Worm (Caenorhabditis elegans): Measurements from ENCODE around the gene C39D10.11.

C39D10.11 gene

ce11 chrX:7916076-7916475, 13.0 kb downstream of the C39D10.11 start:
- TF ChIP-seq ceh-8 (GFP tag; optimal IDR thresholded peaks at IDR 0.05) (no peak), nhr-71 (tag; optimal IDR thresholded peaks at IDR 0.05) (no peak), ces-1 (GFP tag; optimal IDR thresholded peaks at IDR 0.05) (no peak), fkh-8 (tag; optimal IDR thresholded peaks at IDR 0.05) (peak; percentile 56), blmp-1 (tag; optimal IDR thresholded peaks at IDR 0.05) (peak; percentile 78), egl-27 (tag; optimal IDR thresholded peaks at IDR 0.05) (no peak), hlh-4 (tag; optimal IDR thresholded peaks at IDR 0.05) (no peak), nhr-85 (tag) (no peak), nhr-77 (tag; optimal IDR thresholded peaks at IDR 0.05) (no peak), fos-1 (tag; optimal IDR thresholded peaks at IDR 0.05) (no peak)

DNA sequence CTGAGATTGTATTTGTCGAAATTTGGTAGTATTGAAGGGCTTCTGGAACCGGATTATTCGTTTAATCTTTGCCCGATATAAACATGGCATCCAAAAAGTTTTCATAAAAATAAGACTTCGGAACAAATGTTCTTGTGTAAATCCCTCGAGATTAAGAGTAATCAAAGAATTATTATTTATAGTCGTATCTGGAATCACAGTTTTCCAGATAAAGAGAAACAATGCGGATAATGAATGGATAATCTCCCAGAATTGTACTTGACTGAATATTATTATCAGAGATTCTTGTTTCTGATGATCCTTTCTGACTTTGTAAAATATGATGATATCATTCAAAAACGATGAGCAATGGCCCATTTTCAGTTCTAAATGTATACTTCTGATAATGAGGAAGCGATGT, 18.1 kb downstream of the C39D10.11 start:
- TF ChIP-seq zip-4 (GFP tag; optimal IDR thresholded peaks at IDR 0.05) (no peak), unc-30 (tag; optimal IDR thresholded peaks at IDR 0.05) (no peak), snu-23 (GFP tag; optimal IDR thresholded peaks at IDR 0.05) (no peak), aha-1 (tag; optimal IDR thresholded peaks at IDR 0.05) (no peak), nhr-71 (tag; optimal IDR thresholded peaks at IDR 0.05) (peak; percentile 16), swsn-7 (tag; optimal IDR thresholded peaks at IDR 0.05) (no peak), pax-3 (tag; optimal IDR thresholded peaks at IDR 0.05) (peak; percentile 23), nhr-77 (tag; optimal IDR thresholded peaks at IDR 0.05) (no peak), sox-4 (tag; optimal IDR thresholded peaks at IDR 0.05) (no peak), lin-14 (GFP tag; optimal IDR thresholded peaks at IDR 0.05) (no peak), ama-1 (optimal IDR thresholded peaks at IDR 0.05) (no peak), dsc-1 (tag; optimal IDR thresholded peaks at IDR 0.05) (peak; percentile 58), skn-1 (tag; optimal IDR thresholded peaks at IDR 0.05) (no peak), fkh-8 (tag; optimal IDR thresholded peaks at IDR 0.05) (peak; percentile 56), mef-2 (tag; optimal IDR thresholded peaks at IDR 0.05) (no peak), sup-37 (GFP tag; optimal IDR thresholded peaks at IDR 0.05) (no peak)

DNA sequence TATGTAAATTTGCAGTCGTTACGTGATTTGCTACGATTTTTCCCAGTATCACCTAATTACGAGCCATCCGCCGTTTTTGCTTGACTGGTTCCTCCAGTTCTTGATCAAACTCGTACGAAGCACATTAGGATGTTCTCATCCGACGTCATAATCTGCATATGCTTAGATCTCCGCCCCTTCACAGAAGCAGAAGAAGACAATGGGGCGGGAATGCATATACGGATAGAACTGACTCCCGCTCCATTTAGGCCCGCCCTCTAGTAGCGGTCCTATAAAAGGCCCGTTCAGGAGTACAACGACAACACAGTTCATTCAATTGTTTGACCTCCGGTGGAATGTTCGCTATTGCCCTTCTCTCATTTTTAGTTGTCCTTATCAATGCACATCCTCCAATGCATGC, 22.1 kb downstream of the C39D10.11 start, which contains the start of gene zig-4:
zig-4 (plus strand) TSS at position 301 of the 400 bp plus-strand sequence.
- TF ChIP-seq nhr-47 (tag; optimal IDR thresholded peaks at IDR 0.05) (peak; percentile 37), nhr-20 (tag; optimal IDR thresholded peaks at IDR 0.05) (no peak), sox-4 (tag; optimal IDR thresholded peaks at IDR 0.05) (peak; percentile 51), egl-27 (tag; optimal IDR thresholded peaks at IDR 0.05) (no peak), fkh-8 (tag; optimal IDR thresholded peaks at IDR 0.05) (peak; percentile 46)

ce11 chrX:7930450-7930849, 27.4 kb downstream of the C39D10.11 start, which contains the start of gene zig-3:
TSS of gene zig-3 (plus strand) at chrX:7930750.
- TF ChIP-seq nhr-237 (tag; optimal IDR thresholded peaks at IDR 0.05) (no peak), C16A3.4 (tag; optimal IDR thresholded peaks at IDR 0.05) (no peak), unc-86 (tag; optimal IDR thresholded peaks at IDR 0.05) (no peak), ztf-4 (tag; optimal IDR thresholded peaks at IDR 0.05) (no peak)

ce11 chrX:7932453-7932852, 29.4 kb downstream of the C39D10.11 start:
- no peak for TF ChIP-seq zag-1 (tag; optimal IDR thresholded peaks at IDR 0.05)
- no peak for TF ChIP-seq lin-14 (GFP tag; optimal IDR thresholded peaks at IDR 0.05)
- TF ChIP-seq mep-1 (tag; optimal IDR thresholded peaks at IDR 0.05): no peak
- TF ChIP-seq pag-3 (tag; optimal IDR thresholded peaks at IDR 0.05; ENCODE audit: borderline replicate concordance, insufficient read depth): no peak
- no peak for TF ChIP-seq hlh-4 (tag; optimal IDR thresholded peaks at IDR 0.05)
- TF ChIP-seq fkh-10 (GFP tag; optimal IDR thresholded peaks at IDR 0.05): no peak
- no peak for TF ChIP-seq ama-1 (optimal IDR thresholded peaks at IDR 0.05)
- no peak for TF ChIP-seq hlh-17 (GFP tag; optimal IDR thresholded peaks at IDR 0.05; ENCODE audit: borderline replicate concordance)
- no peak for TF ChIP-seq jun-1 (tag; optimal IDR thresholded peaks at IDR 0.05)
- TF ChIP-seq zip-4 (GFP tag; optimal IDR thresholded peaks at IDR 0.05): no peak
- no peak for TF ChIP-seq ces-1 (GFP tag; optimal IDR thresholded peaks at IDR 0.05)
- no peak for TF ChIP-seq dsc-1 (tag; optimal IDR thresholded peaks at IDR 0.05)
- TF ChIP-seq nhr-71 (tag; optimal IDR thresholded peaks at IDR 0.05): peak; percentile 35
- peak; percentile 56 for TF ChIP-seq nhr-20 (tag; optimal IDR thresholded peaks at IDR 0.05)
- TF ChIP-seq unc-30 (tag; optimal IDR thresholded peaks at IDR 0.05): no peak
- TF ChIP-seq elt-3 (tag; optimal IDR thresholded peaks at IDR 0.05): peak in 1 of 6 experiments; percentile 77
- TF ChIP-seq nhr-85 (tag): peak; percentile 74
- no peak for TF ChIP-seq unc-86 (tag; optimal IDR thresholded peaks at IDR 0.05)
- TF ChIP-seq Y116A8C.19 (tag; optimal IDR thresholded peaks at IDR 0.05; ENCODE audit: borderline replicate concordance): no peak
- peak in 1 of 2 experiments; percentile 55 for TF ChIP-seq lin-35 (GFP tag; optimal IDR thresholded peaks at IDR 0.05)
- no peak for TF ChIP-seq irx-1 (tag; optimal IDR thresholded peaks at IDR 0.05)
- no peak for TF ChIP-seq hpl-2 (GFP tag; optimal IDR thresholded peaks at IDR 0.05)
- no peak for TF ChIP-seq dpl-1 (GFP tag; optimal IDR thresholded peaks at IDR 0.05)
- TF ChIP-seq unc-130 (tag; optimal IDR thresholded peaks at IDR 0.05): peak; percentile 69
- TF ChIP-seq sptf-1 (tag; optimal IDR thresholded peaks at IDR 0.05): no peak
- no peak for TF ChIP-seq unc-62 (GFP tag; optimal IDR thresholded peaks at IDR 0.05)
